Worm (Caenorhabditis elegans) whole organism, late embryonic: Measurements from ENCODE around the gene srw-113.

Experiments used
- ceh-18 ChIP-seq: sonication (generic microtip); optimal IDR thresholded peaks from 2 replicates; lab custom pipeline; 2016; ENCODE audit warnings: missing genetic modification characterization, missing compliant biosample characterization
- ceh-34 ChIP-seq: sonication (generic microtip); optimal IDR thresholded peaks from 2 replicates; lab custom pipeline; 2016; ENCODE audit warnings: mild to moderate bottlenecking, missing genetic modification characterization, missing compliant biosample characterization
- dve-1 ChIP-seq: sonication (generic microtip); optimal IDR thresholded peaks from 2 replicates; lab custom pipeline; 2017; ENCODE audit warnings: antibody characterized with exemption, mild to moderate bottlenecking, missing genetic modification characterization, missing compliant biosample characterization
- gmeb-2 ChIP-seq: sonication (generic microtip); optimal IDR thresholded peaks from 2 replicates; lab custom pipeline; 2016; ENCODE audit warnings: missing genetic modification characterization, inconsistent platforms, missing compliant biosample characterization
- pha-4 ChIP-seq: fragments of 150-350 bp; optimal IDR thresholded peaks from 2 replicates; lab custom pipeline; 2018; ENCODE audit warnings: missing biosample characterization, missing genetic modification reagents, missing genetic modification characterization
- sox-2 ChIP-seq: fragments of 200-800 bp; sonication (Bioruptor generic); IDR thresholded peaks from 2 replicates; pipeline ENCODE4 v1.3.6; 2022; ENCODE audit warnings: missing genetic modification reagents, missing genetic modification characterization, missing compliant biosample characterization
- unc-42 ChIP-seq: sonication (generic microtip); optimal IDR thresholded peaks from 2 replicates; lab custom pipeline; 2016; ENCODE audit warnings: missing genotype, missing genetic modification characterization, missing compliant biosample characterization
- ztf-16 ChIP-seq: sonication (generic microtip); optimal IDR thresholded peaks from 2 replicates; lab custom pipeline; 2017; ENCODE audit warnings: missing genetic modification characterization, missing compliant biosample characterization

DNA sequence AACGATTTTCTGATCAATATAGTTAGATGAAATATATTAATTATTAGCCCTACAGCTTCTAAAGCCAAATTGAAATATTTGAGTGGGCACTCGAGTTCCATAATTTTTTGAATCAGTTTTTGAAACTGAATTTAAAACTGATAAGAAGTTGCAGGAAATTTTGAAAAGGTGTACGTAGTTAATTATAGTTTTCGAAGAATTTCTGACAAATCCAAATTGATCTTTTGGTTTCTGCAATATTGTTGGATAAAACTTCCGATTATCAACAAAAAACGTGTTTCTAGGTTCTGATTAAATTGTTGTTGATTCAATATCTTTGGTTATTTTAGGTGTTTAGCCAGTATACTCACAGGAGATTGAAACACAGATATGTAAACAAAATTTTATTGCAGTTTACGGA lies 26.2 kb upstream of the srw-113 start, which contains the start of gene T26H8.4:
- TF ChIP-seq ceh-18 (tag; lab: Kevin White, UChicago) (no peak), dve-1 (no peak), ceh-34 (no peak), unc-42 (no peak), sox-2 (no peak), ztf-16 (tag; lab: Kevin White, UChicago) (no peak), pha-4 (tag; lab: Kevin White, UChicago) (no peak), gmeb-2 (tag; lab: Kevin White, UChicago) (no peak)
